ENCODE assay signal across 1 fruit fly cellular context in genomic region chr3R:10109212-10109880, dm6.
TF ChIP-seq lines count a peak whose summit lies in the region.

No protein-coding gene starts in this region.

TF ChIP-seq in whole organism, embryonic, 481 proteins besides CTCF, POLR2A, EP300 and RAD21 (continued from another document):
- TF ChIP-seq Sry-β (GFP tag; optimal IDR thresholded peaks at IDR 0.05; lab: Kevin White, UChicago) (no peak), CG32532 (GFP tag; IDR thresholded peaks at IDR 0.05; lab: Robert Waterston, UW) (peak; percentile 60; the same call in 1 of the 2 replicates), Fer1 (GFP tag; optimal IDR thresholded peaks at IDR 0.05; lab: Kevin White, UChicago) (peak; percentile 56), CG13424 (tag; optimal IDR thresholded peaks at IDR 0.05; lab: Kevin White, UChicago) (peak; percentile 2), CG7839 (tag; optimal IDR thresholded peaks at IDR 0.05; lab: Kevin White, UChicago) (no peak), nmo (GFP tag; optimal IDR thresholded peaks at IDR 0.05; lab: Kevin White, UChicago) (no peak), Adf1 (GFP tag; IDR thresholded peaks at IDR 0.05; lab: Robert Waterston, UW) (peak; percentile 100), CG15479 (GFP tag; optimal IDR thresholded peaks at IDR 0.05; lab: Kevin White, UChicago) (peak; percentile 26), CG13775 (GFP tag; optimal IDR thresholded peaks at IDR 0.05; lab: Kevin White, UChicago) (no peak), gem (tag; optimal IDR thresholded peaks at IDR 0.05; lab: Kevin White, UChicago) (peak; percentile 6), CG12219 (GFP tag; optimal IDR thresholded peaks at IDR 0.05; lab: Kevin White, UChicago) (no peak), CG17328 (GFP tag; IDR thresholded peaks at IDR 0.05; lab: Robert Waterston, UW) (no peak), klu (GFP tag; IDR thresholded peaks at IDR 0.05; lab: Robert Waterston, UW) (no peak), insv (GFP tag; optimal IDR thresholded peaks at IDR 0.05; lab: Kevin White, UChicago) (peak; percentile 94 to 95), CG17186 (GFP tag; optimal IDR thresholded peaks at IDR 0.05; lab: Kevin White, UChicago) (no peak), sens-2 (GFP tag; IDR thresholded peaks at IDR 0.05; lab: Robert Waterston, UW) (no peak), onecut (GFP tag; IDR thresholded peaks at IDR 0.05; lab: Robert Waterston, UW) (peak; percentile 56; the same call in 1 of the 2 replicates), MBD-R2 (GFP tag; IDR thresholded peaks at IDR 0.05; lab: Robert Waterston, UW) (peak; percentile 26; the same call in 1 of the 2 replicates), Dip2 (GFP tag; IDR thresholded peaks at IDR 0.05; lab: Robert Waterston, UW) (no peak), cwo (GFP tag; optimal IDR thresholded peaks at IDR 0.05; lab: Kevin White, UChicago) (peak; percentile 11), CG7556 (GFP tag; optimal IDR thresholded peaks at IDR 0.05; lab: Kevin White, UChicago) (peak; percentile 3), CG2712 (tag; optimal IDR thresholded peaks at IDR 0.05; lab: Kevin White, UChicago) (no peak), CG34224 (GFP tag; IDR thresholded peaks at IDR 0.05; lab: Robert Waterston, UW; ENCODE audit: partially characterized antibody) (peak; percentile 54; the same call in 1 of the 3 replicates), CG11247 (GFP tag; IDR thresholded peaks at IDR 0.05; lab: Robert Waterston, UW) (no peak), NfI (GFP tag; optimal IDR thresholded peaks at IDR 0.05; lab: Kevin White, UChicago) (peak; percentile 19), Atf6 (GFP tag; IDR thresholded peaks at IDR 0.05; lab: Robert Waterston, UW) (no peak), CG17802 (tag; optimal IDR thresholded peaks at IDR 0.05; lab: Kevin White, UChicago) (no peak), prd (optimal IDR thresholded peaks at IDR 0.05; lab: Kevin White, UChicago) (no peak), prd (GFP tag; IDR thresholded peaks at IDR 0.05; lab: Robert Waterston, UW) (0 out of 3 replicates have a peak, but pooled peaks have one; percentile 16), pum (GFP tag; optimal IDR thresholded peaks at IDR 0.05; lab: Kevin White, UChicago) (no peak), HLHmδ (GFP tag; optimal IDR thresholded peaks at IDR 0.05; lab: Kevin White, UChicago) (peak; percentile 0), CG15269 (tag; optimal IDR thresholded peaks at IDR 0.05; lab: Kevin White, UChicago) (peak; percentile 16)
TF ChIP-seq in whole organism, embryonic: peak in this region for 64.
